Fruit fly (Drosophila melanogaster) whole organism, wandering third instar larva: Measurements from ENCODE around the gene Hrb27C.

Experiments used
- Abd-B ChIP-seq: fragments of >200 bp; optimal IDR thresholded peaks from 2 replicates; lab custom pipeline; 2017; ENCODE audit warnings: missing biosample characterization, missing genetic modification characterization
- CG32264 ChIP-seq: fragments of 200-800 bp; sonication (Bioruptor generic); optimal IDR thresholded peaks from 2 replicates; lab custom pipeline; 2016; ENCODE audit warnings: missing biosample characterization, missing genetic modification characterization
- CG9705 ChIP-seq: fragments of 200-800 bp; sonication (Bioruptor generic); optimal IDR thresholded peaks from 2 replicates; lab custom pipeline; 2018; ENCODE audit warnings: missing biosample characterization, mild to moderate bottlenecking, missing genetic modification characterization
- CrebA ChIP-seq: fragments of 200-800 bp; sonication (Bioruptor generic); optimal IDR thresholded peaks from 2 replicates; lab custom pipeline; 2016; ENCODE audit warnings: missing biosample characterization, mild to moderate bottlenecking, missing genetic modification characterization, borderline replicate concordance
- Dfd ChIP-seq: fragments of >200 bp; optimal IDR thresholded peaks from 2 replicates; lab custom pipeline; 2017; ENCODE audit warnings: missing biosample characterization, missing genetic modification characterization
- Dif ChIP-seq: fragments of 200-275, 200-300 bp; sonication (Bioruptor generic); optimal IDR thresholded peaks from 2 replicates; lab custom pipeline; 2018; ENCODE audit warnings: missing biosample characterization, missing genetic modification characterization; ENCODE audit not compliant: partially characterized antibody
- GATAd ChIP-seq: sonication (Bioruptor generic); optimal IDR thresholded peaks from 2 replicates; lab custom pipeline; 2016; ENCODE audit warnings: missing biosample characterization, missing genetic modification characterization
- HLH106 ChIP-seq: fragments of 200-800 bp; optimal IDR thresholded peaks from 3 replicates; lab custom pipeline; 2019; ENCODE audit warnings: missing biosample characterization, mild to moderate bottlenecking, missing genetic modification characterization, moderate library complexity
- Hnf4 ChIP-seq: fragments of 200-800 bp; sonication (Bioruptor generic); optimal IDR thresholded peaks from 2 replicates; lab custom pipeline; 2016; ENCODE audit warnings: missing biosample characterization, mild to moderate bottlenecking, missing genetic modification characterization
- Hr78 ChIP-seq: fragments of >200 bp; optimal IDR thresholded peaks from 2 replicates; lab custom pipeline; 2017; ENCODE audit warnings: missing biosample characterization, missing genetic modification characterization
- Hr83 ChIP-seq: fragments of 200-300 bp; sonication (Bioruptor generic); optimal IDR thresholded peaks from 2 replicates; lab custom pipeline; 2016; ENCODE audit warnings: missing biosample characterization, mild to moderate bottlenecking, missing genetic modification characterization, moderate library complexity; ENCODE audit not compliant: poor library complexity, severe bottlenecking
- Jra ChIP-seq: sonication (Bioruptor generic); optimal IDR thresholded peaks from 2 replicates; lab custom pipeline; 2016; ENCODE audit warnings: missing biosample characterization, missing genetic modification characterization
- Mio ChIP-seq: sonication (Bioruptor generic); optimal IDR thresholded peaks from 2 replicates; lab custom pipeline; 2016; ENCODE audit warnings: missing biosample characterization, missing genetic modification characterization
- Myc ChIP-seq: fragments of >200 bp; optimal IDR thresholded peaks from 2 replicates; lab custom pipeline; 2017
- N ChIP-seq: fragments of >200 bp; optimal IDR thresholded peaks from 2 replicates; lab custom pipeline; 2018; ENCODE audit warnings: missing biosample characterization, missing external identifiers, missing genetic modification characterization
- OdsH ChIP-seq: fragments of 200-800 bp; sonication (Bioruptor generic); optimal IDR thresholded peaks from 2 replicates; lab custom pipeline; 2016; ENCODE audit warnings: missing biosample characterization, mild to moderate bottlenecking, missing genetic modification characterization
- Rel ChIP-seq, 2 experiments: fragments of 200-800 bp; sonication (Bioruptor generic) in 1 of 2; optimal IDR thresholded peaks; 2 replicates in 1 of 2; 3 replicates in 1 of 2; lab custom pipeline; 2016 to 2019; ENCODE audit warnings: mild to moderate bottlenecking in 2 of 2, missing biosample characterization in 2 of 2, missing genetic modification characterization in 2 of 2, moderate library complexity in 1 of 2
- Sp1 ChIP-seq: fragments of 200-800 bp; sonication (Bioruptor generic); optimal IDR thresholded peaks from 3 replicates; lab custom pipeline; 2019; ENCODE audit warnings: missing biosample characterization, mild to moderate bottlenecking, missing genetic modification characterization, moderate library complexity
- Vsx2 ChIP-seq: fragments of 200-300, 225-300 bp; sonication (Bioruptor generic); optimal IDR thresholded peaks from 2 replicates; lab custom pipeline; 2018; ENCODE audit warnings: missing biosample characterization, missing genetic modification characterization; ENCODE audit not compliant: partially characterized antibody
- br ChIP-seq: fragments of 200-800 bp; sonication (Bioruptor generic); optimal IDR thresholded peaks from 2 replicates; lab custom pipeline; 2016; ENCODE audit warnings: missing biosample characterization, missing genetic modification characterization
- brk ChIP-seq: fragments of 200-800 bp; sonication (Bioruptor generic); optimal IDR thresholded peaks from 2 replicates; lab custom pipeline; 2016; ENCODE audit warnings: missing biosample characterization, mild to moderate bottlenecking, missing genetic modification characterization
- dl ChIP-seq, 2 experiments: fragments of 175-275, 200-275 bp in 1 of 2; fragments of 200-275 bp in 1 of 2; sonication (Bioruptor generic); optimal IDR thresholded peaks; lab custom pipeline; 2018; ENCODE audit warnings: mild to moderate bottlenecking in 2 of 2, missing biosample characterization in 2 of 2, missing genetic modification characterization in 2 of 2, moderate library complexity in 2 of 2; ENCODE audit not compliant: partially characterized antibody in 2 of 2, insufficient read depth in 1 of 2
- dmrt93B ChIP-seq: fragments of 200-800 bp; sonication (Bioruptor generic); optimal IDR thresholded peaks from 2 replicates; lab custom pipeline; 2018; ENCODE audit warnings: missing biosample characterization, mild to moderate bottlenecking, missing genetic modification characterization
- dsf ChIP-seq: sonication (Bioruptor generic); optimal IDR thresholded peaks from 2 replicates; lab custom pipeline; 2016; ENCODE audit warnings: missing biosample characterization, missing genetic modification characterization, borderline replicate concordance
- ey ChIP-seq: fragments of 200-800 bp; sonication (Bioruptor generic); optimal IDR thresholded peaks from 2 replicates; lab custom pipeline; 2016; ENCODE audit warnings: missing biosample characterization, missing genetic modification characterization
- foxo ChIP-seq, 2 experiments: fragments of 200-800 bp; sonication (Bioruptor generic); optimal IDR thresholded peaks; 2 replicates in 1 of 2; 3 replicates in 1 of 2; lab custom pipeline; 2016 to 2017; ENCODE audit warnings: missing biosample characterization in 2 of 2, missing genetic modification characterization in 2 of 2
- fru ChIP-seq: fragments of 200-800 bp; sonication (Bioruptor generic); optimal IDR thresholded peaks from 3 replicates; lab custom pipeline; 2016; ENCODE audit warnings: missing biosample characterization, mild to moderate bottlenecking, missing genetic modification characterization
- h ChIP-seq: fragments of 200-800 bp; sonication (Bioruptor generic); optimal IDR thresholded peaks from 3 replicates; lab custom pipeline; 2016; ENCODE audit warnings: missing biosample characterization, mild to moderate bottlenecking, missing genetic modification characterization
- jim ChIP-seq: fragments of 175-275, 200-325 bp; sonication (Bioruptor generic); optimal IDR thresholded peaks from 2 replicates; lab custom pipeline; 2016; ENCODE audit warnings: missing biosample characterization, mild to moderate bottlenecking, missing genetic modification characterization
- lola ChIP-seq: fragments of >200 bp; optimal IDR thresholded peaks from 2 replicates; lab custom pipeline; 2017; ENCODE audit warnings: missing biosample characterization, missing genetic modification characterization
- pan ChIP-seq: fragments of >200 bp; optimal IDR thresholded peaks from 2 replicates; lab custom pipeline; 2017
- psq ChIP-seq: fragments of 200-800 bp; sonication (Bioruptor generic); optimal IDR thresholded peaks from 3 replicates; lab custom pipeline; 2017; ENCODE audit warnings: missing biosample characterization, mild to moderate bottlenecking, missing genetic modification characterization, moderate library complexity
- rgr ChIP-seq: fragments of 200-800 bp; sonication (Bioruptor generic); optimal IDR thresholded peaks from 3 replicates; lab custom pipeline; 2016; ENCODE audit warnings: missing biosample characterization, mild to moderate bottlenecking, missing genetic modification characterization
- sage ChIP-seq: fragments of 200-800 bp; sonication (Bioruptor generic); optimal IDR thresholded peaks from 2 replicates; lab custom pipeline; 2016; ENCODE audit warnings: missing biosample characterization, mild to moderate bottlenecking, missing genetic modification characterization
- sv ChIP-seq: fragments of 200-800 bp; sonication (Bioruptor generic); optimal IDR thresholded peaks from 3 replicates; lab custom pipeline; 2016; ENCODE audit warnings: missing biosample characterization, missing genetic modification characterization
- tai ChIP-seq: sonication (Bioruptor generic); optimal IDR thresholded peaks from 2 replicates; lab custom pipeline; 2016; ENCODE audit warnings: missing biosample characterization, missing genetic modification characterization
- usp ChIP-seq: fragments of >200 bp; optimal IDR thresholded peaks from 2 replicates; lab custom pipeline; 2017; ENCODE audit warnings: missing biosample characterization, missing genetic modification characterization
- woc ChIP-seq: sonication (Bioruptor generic); optimal IDR thresholded peaks from 2 replicates; lab custom pipeline; 2016; ENCODE audit warnings: missing biosample characterization, mild to moderate bottlenecking, missing genetic modification characterization

The Hrb27C gene

DNA sequence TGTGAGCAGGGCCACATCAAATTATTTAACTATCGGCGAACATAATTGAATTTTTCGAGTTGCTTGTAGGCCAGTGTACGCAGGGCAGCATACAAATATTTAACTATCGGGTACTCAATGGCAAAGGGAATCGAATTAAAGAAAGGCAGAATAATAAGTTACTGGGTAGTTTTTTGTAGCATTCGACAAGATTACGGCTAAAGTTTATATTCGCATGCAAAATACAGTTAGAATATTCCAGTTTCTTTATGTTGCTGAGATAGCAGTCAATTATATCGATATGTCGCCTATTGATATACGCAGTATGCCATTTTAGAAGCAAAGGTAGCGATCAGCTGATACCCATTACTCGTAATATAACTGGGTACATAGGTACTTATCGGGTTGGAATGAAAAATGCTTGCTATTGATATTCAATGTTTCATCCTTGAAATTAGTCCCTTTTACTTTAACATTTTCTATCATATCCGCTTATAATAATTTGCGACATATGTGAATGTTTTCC is 47.6 kb downstream of the Hrb27C start:
- TF ChIP-seq rgr (GFP tag; lab: Kevin White, UChicago): peak; percentile 56
- TF ChIP-seq Mio (GFP tag; lab: Kevin White, UChicago): no peak
- no peak for TF ChIP-seq Jra (GFP tag; lab: Kevin White, UChicago)
- no peak for TF ChIP-seq pan (lab: Kevin White, UChicago)
- TF ChIP-seq N: no peak
- no peak for TF ChIP-seq jim (GFP tag; lab: Kevin White, UChicago)
- peak; percentile 32 for TF ChIP-seq Sp1 (GFP tag; lab: Kevin White, UChicago)
- no peak for TF ChIP-seq lola
- TF ChIP-seq sv (GFP tag; lab: Kevin White, UChicago): peak; percentile 13
- no peak for TF ChIP-seq GATAd
- no peak for TF ChIP-seq dmrt93B
- no peak for TF ChIP-seq brk
- TF ChIP-seq tai (GFP tag; lab: Kevin White, UChicago): no peak
- TF ChIP-seq dsf (GFP tag; lab: Kevin White, UChicago): no peak
- TF ChIP-seq ey (GFP tag; lab: Kevin White, UChicago): peak; percentile 23
- no peak for TF ChIP-seq Rel (GFP tag; optimal IDR thresholded peaks at IDR 0.05; lab: Kevin White, UChicago)
- TF ChIP-seq Rel (tag; optimal IDR thresholded peaks at IDR 0.05; lab: Kevin White, UChicago): no peak
- no peak for TF ChIP-seq Hnf4 (GFP tag; lab: Kevin White, UChicago)
- TF ChIP-seq OdsH: peak; percentile 44
- TF ChIP-seq br (GFP tag; lab: Kevin White, UChicago): no peak
- TF ChIP-seq Dfd: no peak
- TF ChIP-seq usp: no peak
- no peak for TF ChIP-seq Myc (lab: Kevin White, UChicago)
- TF ChIP-seq HLH106: no peak
- peak; percentile 53 for TF ChIP-seq fru (GFP tag; lab: Kevin White, UChicago)
- TF ChIP-seq Dif (GFP tag; lab: Kevin White, UChicago): no peak
- no peak for TF ChIP-seq dl (GFP tag; optimal IDR thresholded peaks at IDR 0.05; lab: Kevin White, UChicago; ENCODE audit: insufficient read depth in 1 of 2, partially characterized antibody in 2 of 2)
- no peak for TF ChIP-seq Abd-B (GFP tag; lab: Kevin White, UChicago)
- peak; percentile 82 for TF ChIP-seq woc
- TF ChIP-seq CG32264 (GFP tag; lab: Kevin White, UChicago): peak; percentile 7
- no peak for TF ChIP-seq CrebA (GFP tag; lab: Kevin White, UChicago)
- TF ChIP-seq foxo (GFP tag; optimal IDR thresholded peaks at IDR 0.05; lab: Kevin White, UChicago): peak in 1 of 2 experiments; percentile 47
- TF ChIP-seq Hr83 (GFP tag; lab: Kevin White, UChicago): peak; percentile 39
- peak; percentile 11 for TF ChIP-seq psq (GFP tag; lab: Kevin White, UChicago)
- peak; percentile 76 for TF ChIP-seq h (GFP tag; lab: Kevin White, UChicago)
- TF ChIP-seq CG9705 (GFP tag; lab: Kevin White, UChicago): no peak
- no peak for TF ChIP-seq sage (GFP tag; lab: Kevin White, UChicago)
- TF ChIP-seq Vsx2 (GFP tag; lab: Kevin White, UChicago): no peak
- TF ChIP-seq Hr78 (GFP tag; lab: Kevin White, UChicago): no peak

- TF ChIP-seq pan (lab: Kevin White, UChicago) (no peak), Mio (GFP tag; lab: Kevin White, UChicago) (no peak), sv (GFP tag; lab: Kevin White, UChicago) (no peak), jim (GFP tag; lab: Kevin White, UChicago) (no peak), HLH106 (no peak), Myc (lab: Kevin White, UChicago) (no peak), tai (GFP tag; lab: Kevin White, UChicago) (no peak), h (GFP tag; lab: Kevin White, UChicago) (no peak), lola (no peak), dl (GFP tag; optimal IDR thresholded peaks at IDR 0.05; lab: Kevin White, UChicago; ENCODE audit: insufficient read depth in 1 of 2, partially characterized antibody in 2 of 2) (no peak)
These were observed 50.3 kb downstream of the Hrb27C start for dm6 chr2L:6970813-6971212.
